Fruit fly (Drosophila melanogaster): ENCODE measurements around the gene Kcmf1.

Gene Kcmf1

DNA sequence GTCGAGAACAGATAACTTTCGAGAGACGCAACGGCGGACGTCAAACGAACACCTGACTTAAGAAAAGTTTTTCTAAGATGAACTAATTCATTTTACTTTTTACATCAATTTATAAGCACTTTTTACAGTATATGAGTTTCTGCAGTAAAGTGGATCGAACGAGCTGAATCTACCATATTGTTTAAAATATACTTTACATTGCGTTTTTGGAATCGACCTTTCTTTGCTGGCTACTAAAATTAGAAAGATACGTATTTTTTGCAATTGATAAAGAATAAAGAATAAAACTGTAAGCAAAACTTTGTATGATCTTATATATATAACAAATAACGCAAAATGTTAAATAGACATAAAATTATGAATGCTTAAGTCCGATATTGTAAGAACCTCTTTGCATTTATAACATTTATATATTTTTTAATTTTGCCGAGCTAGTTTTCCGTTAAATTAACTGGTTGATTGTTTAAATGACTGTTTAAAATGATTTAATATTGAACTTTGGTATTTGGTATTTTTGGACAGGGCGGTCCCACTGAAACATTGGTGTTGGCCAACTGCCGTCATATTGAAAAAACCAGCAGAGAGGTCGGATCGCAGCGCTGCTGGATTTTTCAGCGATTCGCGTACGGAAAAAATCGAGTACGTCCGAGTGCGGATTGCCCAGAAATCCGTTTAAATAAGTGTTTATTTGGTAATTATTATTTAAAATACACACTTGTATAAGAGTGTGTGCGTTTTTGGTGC, 37.4 kb upstream of the Kcmf1 start, which contains the start of gene Kdm2 (continued):
- TF ChIP-seq wdn (GFP tag; IDR thresholded peaks at IDR 0.05) (no peak), ssp (GFP tag; IDR thresholded peaks at IDR 0.05) (no peak), CG42726 (GFP tag; IDR thresholded peaks at IDR 0.05; ENCODE audit: partially characterized antibody) (no peak), CG1529 (GFP tag; optimal IDR thresholded peaks at IDR 0.05) (no peak), sob (GFP tag; IDR thresholded peaks at IDR 0.05) (no peak), CG2678 (tag; optimal IDR thresholded peaks at IDR 0.05) (peak; percentile 40), B-H2 (GFP tag; optimal IDR thresholded peaks at IDR 0.05) (peak; percentile 52), ATbp (GFP tag; optimal IDR thresholded peaks at IDR 0.05) (no peak), zen2 (GFP tag; IDR thresholded peaks at IDR 0.05; ENCODE audit: partially characterized antibody) (no peak), CG8924 (tag; optimal IDR thresholded peaks at IDR 0.05) (peak; percentile 66), Ets65A (GFP tag) (peak; percentile 59), ranshi (GFP tag; IDR thresholded peaks at IDR 0.05) (no peak), Stat92E (GFP tag; optimal IDR thresholded peaks at IDR 0.05) (peak in 1 of 3 experiments; percentile 87), CG17829 (tag; optimal IDR thresholded peaks at IDR 0.05) (peak; percentile 45), CG13123 (GFP tag; optimal IDR thresholded peaks at IDR 0.05) (no peak), CG34376 (GFP tag; optimal IDR thresholded peaks at IDR 0.05) (peak; percentile 21), exex (tag; optimal IDR thresholded peaks at IDR 0.05) (peak; percentile 37), CG10267 (tag; optimal IDR thresholded peaks at IDR 0.05) (peak; percentile 67), CG43689 (GFP tag; IDR thresholded peaks at IDR 0.05) (no peak), usp (GFP tag; optimal IDR thresholded peaks at IDR 0.05) (no peak), CG10274 (GFP tag; optimal IDR thresholded peaks at IDR 0.05) (no peak), Atf3 (GFP tag; optimal IDR thresholded peaks at IDR 0.05) (no peak), CG31365 (tag; optimal IDR thresholded peaks at IDR 0.05) (peak; percentile 7), sc (optimal IDR thresholded peaks at IDR 0.05) (no peak), sc (GFP tag; optimal IDR thresholded peaks at IDR 0.05) (no peak), CG2712 (tag; optimal IDR thresholded peaks at IDR 0.05) (peak; percentile 40), CG5953 (GFP tag; IDR thresholded peaks at IDR 0.05) (no peak), NC2α (GFP tag; optimal IDR thresholded peaks at IDR 0.05) (no peak), CG7839 (tag; optimal IDR thresholded peaks at IDR 0.05) (peak; percentile 31), CG1233 (GFP tag; optimal IDR thresholded peaks at IDR 0.05) (peak; percentile 30), CG18599 (GFP tag; optimal IDR thresholded peaks at IDR 0.05) (no peak), lbe (GFP tag; optimal IDR thresholded peaks at IDR 0.05) (peak; percentile 4), corto (GFP tag; optimal IDR thresholded peaks at IDR 0.05) (peak; percentile 41), CG18011 (GFP tag; optimal IDR thresholded peaks at IDR 0.05) (peak; percentile 16), tup (GFP tag; optimal IDR thresholded peaks at IDR 0.05) (no peak), Gsc (GFP tag; IDR thresholded peaks at IDR 0.05) (no peak), CG1603 (tag; optimal IDR thresholded peaks at IDR 0.05) (peak; percentile 50), CG4617 (GFP tag; optimal IDR thresholded peaks at IDR 0.05; ENCODE audit: borderline replicate concordance) (peak; percentile 48), CG5180 (GFP tag; optimal IDR thresholded peaks at IDR 0.05) (no peak), Xrp1 (GFP tag; IDR thresholded peaks at IDR 0.05) (no peak), Doc2 (GFP tag; IDR thresholded peaks at IDR 0.05) (no peak), tx (GFP tag; optimal IDR thresholded peaks at IDR 0.05) (no peak), Neu2 (GFP tag; optimal IDR thresholded peaks at IDR 0.05; ENCODE audit: borderline replicate concordance) (no peak), Ssrp (tag; optimal IDR thresholded peaks at IDR 0.05) (no peak), gfzf (GFP tag; optimal IDR thresholded peaks at IDR 0.05) (peak; percentile 78), gsb-n (tag; optimal IDR thresholded peaks at IDR 0.05) (peak; percentile 30), Dip3 (GFP tag; optimal IDR thresholded peaks at IDR 0.05) (no peak), CG18262 (tag; optimal IDR thresholded peaks at IDR 0.05) (peak; percentile 15), dmrt99B (tag; optimal IDR thresholded peaks at IDR 0.05) (peak; percentile 1)
